Worm (Caenorhabditis elegans): ENCODE data around the gene tmd-2.
A peak's percentile ranks its signal among the peaks of the same experiment; 100 is the strongest.

tmd-2 gene

ce11 chrV:8302522-8302921 is 31.9 kb upstream of the tmd-2 start, which contains the start of gene sel-9:
Gene sel-9, minus strand, starts transcription at chrV:8302580.
- TF ChIP-seq efl-1 (GFP tag; optimal IDR thresholded peaks at IDR 0.05), result peak; percentile 35
- TF ChIP-seq akir-1 (GFP tag; optimal IDR thresholded peaks at IDR 0.05), result no peak
- no peak for TF ChIP-seq tbx-9 (tag; optimal IDR thresholded peaks at IDR 0.05; ENCODE audit: borderline replicate concordance)
- TF ChIP-seq let-607 (tag; optimal IDR thresholded peaks at IDR 0.05), result peak in 1 of 2 experiments; percentile 70
- no peak for TF ChIP-seq athp-1 (tag; optimal IDR thresholded peaks at IDR 0.05)
- no peak for TF ChIP-seq madf-10 (tag; optimal IDR thresholded peaks at IDR 0.05)
- no peak for TF ChIP-seq nfya-2 (GFP tag; IDR thresholded peaks at IDR 0.05)
- TF ChIP-seq unc-130 (GFP tag; optimal IDR thresholded peaks at IDR 0.05), result no peak
- TF ChIP-seq snpc-1.3 (tag; optimal IDR thresholded peaks at IDR 0.05; ENCODE audit: insufficient read depth), result no peak
- TF ChIP-seq mxl-1 (tag; optimal IDR thresholded peaks at IDR 0.05), result no peak
- TF ChIP-seq ceh-58 (GFP tag; IDR thresholded peaks at IDR 0.05), result no peak
- no peak for TF ChIP-seq let-526 (GFP tag; IDR thresholded peaks at IDR 0.05)
- no peak for TF ChIP-seq nhr-80 (tag; optimal IDR thresholded peaks at IDR 0.05)
- peak; percentile 95 for TF ChIP-seq attf-3 (GFP tag; conservative IDR thresholded peaks at IDR 0.05)
- no peak for TF ChIP-seq Y53F4B.3 (GFP tag; IDR thresholded peaks at IDR 0.05)
- no peak for TF ChIP-seq lin-26 (GFP tag; IDR thresholded peaks at IDR 0.05)
- no peak for TF ChIP-seq cebp-1 (GFP tag; IDR thresholded peaks at IDR 0.05)
- TF ChIP-seq cebp-1 (tag; optimal IDR thresholded peaks at IDR 0.05), result peak; percentile 33
- no peak for TF ChIP-seq snpc-4 (GFP tag; optimal IDR thresholded peaks at IDR 0.05)
- peak in 1 of 4 experiments; percentile 11 for TF ChIP-seq snpc-4 (tag; optimal IDR thresholded peaks at IDR 0.05)
- peak; percentile 50 for TF ChIP-seq dpl-1 (GFP tag; optimal IDR thresholded peaks at IDR 0.05)
- no peak for TF ChIP-seq die-1 (tag; optimal IDR thresholded peaks at IDR 0.05)
- TF ChIP-seq lin-54 (GFP tag; optimal IDR thresholded peaks at IDR 0.05), result peak; percentile 54

ce11 chrV:8304461-8305195 is 29.8 kb upstream of the tmd-2 start, which contains the start of gene W02D7.11:
Gene W02D7.11, minus strand, starts transcription at chrV:8304511.
- no peak for TF ChIP-seq attf-6 (GFP tag; IDR thresholded peaks at IDR 0.05)
- no peak for TF ChIP-seq lsy-27 (tag; optimal IDR thresholded peaks at IDR 0.05; ENCODE audit: borderline replicate concordance, insufficient read depth)
- TF ChIP-seq ceh-91 (GFP tag; IDR thresholded peaks at IDR 0.05), result no peak
- no peak for TF ChIP-seq attf-3 (GFP tag; conservative IDR thresholded peaks at IDR 0.05)
- TF ChIP-seq B0019.2 (GFP tag; conservative IDR thresholded peaks at IDR 0.05), result no peak
- no peak for TF ChIP-seq egl-18 (GFP tag; IDR thresholded peaks at IDR 0.05)
- no peak for TF ChIP-seq attf-5 (GFP tag; optimal IDR thresholded peaks at IDR 0.05)
- TF ChIP-seq sdz-38 (tag; optimal IDR thresholded peaks at IDR 0.05), result no peak
- no peak for TF ChIP-seq lin-54 (GFP tag; optimal IDR thresholded peaks at IDR 0.05)
- TF ChIP-seq D2030.7 (GFP tag; IDR thresholded peaks at IDR 0.05), result no peak
- TF ChIP-seq F52B5.7 (tag; optimal IDR thresholded peaks at IDR 0.05), result no peak
- no peak for TF ChIP-seq gei-17 (GFP tag; optimal IDR thresholded peaks at IDR 0.05)
- no peak for TF ChIP-seq ztf-3 (GFP tag; optimal IDR thresholded peaks at IDR 0.05)
- TF ChIP-seq madf-6 (GFP tag; IDR thresholded peaks at IDR 0.05), result no peak
- no peak for TF ChIP-seq rec-8 (tag; optimal IDR thresholded peaks at IDR 0.05)

- TF ChIP-seq T07F8.4 (tag; optimal IDR thresholded peaks at IDR 0.05) (no peak), T26A5.8 (tag; optimal IDR thresholded peaks at IDR 0.05) (no peak), C17E4.6 (GFP tag; IDR thresholded peaks at IDR 0.05) (no peak), nhr-80 (tag; optimal IDR thresholded peaks at IDR 0.05) (peak; percentile 59), nfyb-1 (GFP tag; IDR thresholded peaks at IDR 0.05) (no peak), die-1 (tag; optimal IDR thresholded peaks at IDR 0.05) (no peak), ztf-6 (GFP tag; IDR thresholded peaks at IDR 0.05) (no peak), let-607 (tag; optimal IDR thresholded peaks at IDR 0.05) (no peak), let-526 (GFP tag; IDR thresholded peaks at IDR 0.05) (peak; percentile 24; the same call in 1 of the 2 replicates), F57A8.1 (GFP tag; optimal IDR thresholded peaks at IDR 0.05) (no peak)
Measured at ce11 chrV:8305940-8306339, 28.5 kb upstream of the tmd-2 start.

Data from whole organism, young adult.